Fruit fly (Drosophila melanogaster) Kc167 (cell line): Measurements from ENCODE around the gene CtBP.

Experiments
- Myc ChIP-seq: fragments of >200 bp; optimal IDR thresholded peaks from 2 replicates; lab custom pipeline; 2017; ENCODE audit warnings: missing external identifiers
- Sin3A ChIP-seq: fragments of >200 bp; optimal IDR thresholded peaks from 2 replicates; lab custom pipeline; 2018; ENCODE audit warnings: missing external identifiers
- h ChIP-seq: fragments of >200 bp; optimal IDR thresholded peaks from 3 replicates; lab custom pipeline; 2018; ENCODE audit warnings: missing external identifiers
- psq ChIP-seq: fragments of >200 bp; optimal IDR thresholded peaks from 2 replicates; lab custom pipeline; 2017; ENCODE audit warnings: missing external identifiers
- ttk ChIP-seq: sonication (Bioruptor generic); optimal IDR thresholded peaks from 2 replicates; lab custom pipeline; 2017; ENCODE audit warnings: missing external identifiers

- TF ChIP-seq ttk (no peak), psq (no peak), Sin3A (lab: Kevin White, UChicago) (no peak), h (lab: Kevin White, UChicago) (no peak), Myc (lab: Kevin White, UChicago) (no peak)
Observed at dm6 chr3R:12993018-12993417, 18.4 kb upstream of the CtBP start, which contains the start of gene yellow-f.
